Worm (Caenorhabditis elegans): ENCODE data around the gene T03G6.7.

DNA sequence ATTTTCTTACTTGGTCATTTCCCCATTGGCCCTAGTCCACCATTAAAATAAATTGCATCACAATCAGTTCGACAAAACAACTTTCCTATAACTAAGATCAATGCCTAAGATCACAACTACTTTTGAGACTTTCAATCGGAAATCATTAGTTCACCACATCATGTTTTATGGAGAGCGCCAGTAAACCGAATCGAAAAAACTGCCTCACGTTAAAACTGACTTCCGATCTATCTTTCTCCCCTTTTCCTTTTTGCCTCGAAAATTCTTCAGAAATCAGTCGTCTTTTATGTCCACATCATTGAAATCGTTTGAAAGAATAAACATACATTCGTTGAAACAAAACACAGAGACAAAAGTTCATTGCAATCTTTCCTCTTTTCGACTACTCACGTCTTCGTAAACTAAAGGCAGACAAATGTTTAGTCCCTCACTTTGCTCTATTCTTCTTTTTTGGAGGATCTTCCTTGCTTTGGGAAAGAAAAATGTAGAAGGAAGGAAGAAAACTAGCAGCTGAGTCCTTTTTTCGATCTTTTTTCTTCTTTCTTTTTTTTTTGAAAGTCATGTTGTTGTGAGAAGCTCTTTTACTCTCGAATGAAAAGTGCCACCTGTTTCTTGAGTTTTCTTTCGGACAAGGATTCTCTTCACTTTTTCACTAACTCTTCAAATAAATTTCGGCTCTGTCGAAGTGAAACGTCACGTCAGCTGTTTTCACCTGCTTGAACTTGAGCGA, 1.4 kb downstream of the T03G6.7 start:
- TF ChIP-seq Y79H2A.3 (GFP tag; conservative IDR thresholded peaks at IDR 0.05) (no peak), Y95B8A.8 (GFP tag; IDR thresholded peaks at IDR 0.05) (no peak), B0336.3 (GFP tag; IDR thresholded peaks at IDR 0.05) (no peak), ekl-4 (GFP tag; IDR thresholded peaks at IDR 0.05) (no peak), ZK185.1 (tag; optimal IDR thresholded peaks at IDR 0.05; ENCODE audit: poor library complexity, severe bottlenecking) (no peak), ztf-26 (tag; optimal IDR thresholded peaks at IDR 0.05) (no peak), nfya-2 (GFP tag; IDR thresholded peaks at IDR 0.05) (no peak), F39B2.1 (GFP tag; IDR thresholded peaks at IDR 0.05) (no peak), ama-1 (optimal IDR thresholded peaks at IDR 0.05) (no peak), ama-1 (GFP tag; optimal IDR thresholded peaks at IDR 0.05) (no peak), nhr-90 (tag; optimal IDR thresholded peaks at IDR 0.05) (no peak)

Measured in whole organism, young adult.